Worm (Caenorhabditis elegans): ENCODE results near the gene ZK938.1.

ce11 chrII:9802642-9803041, 26.6 kb upstream of the ZK938.1 start, which contains the start of gene cyp-13A6:
- TF ChIP-seq nhr-11 (tag; optimal IDR thresholded peaks at IDR 0.05) = no peak
- no peak for TF ChIP-seq skn-1 (tag; optimal IDR thresholded peaks at IDR 0.05)
- no peak for TF ChIP-seq ZK546.5 (tag; optimal IDR thresholded peaks at IDR 0.05)
- TF ChIP-seq lin-39 (tag; optimal IDR thresholded peaks at IDR 0.05) = no peak
- no peak for TF ChIP-seq nhr-25 (tag; optimal IDR thresholded peaks at IDR 0.05)
- TF ChIP-seq lsy-2 (tag; optimal IDR thresholded peaks at IDR 0.05) = no peak

Measured in whole organism, L2 larva.